Fruit fly (Drosophila melanogaster) whole organism, prepupa: ENCODE data around the gene CG14969.

Experiments
- Blimp-1 ChIP-seq: fragments of 200-800 bp; sonication (Bioruptor generic); optimal IDR thresholded peaks from 3 replicates; lab custom pipeline; 2017; ENCODE audit warnings: missing biosample characterization, missing genetic modification characterization, mild to moderate bottlenecking, moderate library complexity, missing genetic modification reagents
- CG10631 ChIP-seq: fragments of 200-800 bp; sonication (Bioruptor generic); optimal IDR thresholded peaks from 2 replicates; lab custom pipeline; 2016; ENCODE audit warnings: missing biosample characterization, missing genetic modification characterization
- CG10669 ChIP-seq: fragments of 200-800 bp; sonication (Bioruptor generic); optimal IDR thresholded peaks from 3 replicates; lab custom pipeline; 2018; ENCODE audit warnings: missing biosample characterization, mild to moderate bottlenecking, missing genetic modification characterization, moderate library complexity
- CG11762 ChIP-seq: fragments of 200-800 bp; sonication (Bioruptor generic); optimal IDR thresholded peaks from 3 replicates; lab custom pipeline; 2016; ENCODE audit warnings: missing biosample characterization, missing genetic modification characterization; ENCODE audit not compliant: insufficient read depth
- CG11902 ChIP-seq: fragments of 200-800 bp; sonication (Bioruptor generic); optimal IDR thresholded peaks from 3 replicates; lab custom pipeline; 2016; ENCODE audit warnings: missing biosample characterization, missing genetic modification characterization
- CG1621 ChIP-seq: fragments of 200-800 bp; sonication (Bioruptor generic); optimal IDR thresholded peaks from 3 replicates; lab custom pipeline; 2018; ENCODE audit warnings: missing biosample characterization, mild to moderate bottlenecking, missing genetic modification characterization
- CG16779 ChIP-seq: fragments of 200-800 bp; sonication (Bioruptor generic); optimal IDR thresholded peaks from 3 replicates; lab custom pipeline; 2017; ENCODE audit warnings: missing biosample characterization, mild to moderate bottlenecking, missing genetic modification characterization
- CG3032 ChIP-seq: fragments of 200-800 bp; optimal IDR thresholded peaks from 2 replicates; lab custom pipeline; 2019; ENCODE audit warnings: missing biosample characterization, mild to moderate bottlenecking, missing genetic modification characterization, moderate library complexity
- CG31627 ChIP-seq: fragments of 200-800 bp; sonication (Bioruptor generic); optimal IDR thresholded peaks from 3 replicates; lab custom pipeline; 2016; ENCODE audit warnings: missing biosample characterization, missing genetic modification characterization
- CG34406 ChIP-seq: fragments of 200-800 bp; sonication (Bioruptor generic); optimal IDR thresholded peaks from 3 replicates; lab custom pipeline; 2016; ENCODE audit warnings: missing biosample characterization, missing genetic modification characterization
- CG3919 ChIP-seq: fragments of 200-800 bp; sonication (Bioruptor generic); optimal IDR thresholded peaks from 3 replicates; lab custom pipeline; 2016; ENCODE audit warnings: missing biosample characterization, missing genetic modification characterization
- CG4318 ChIP-seq: fragments of 200-800 bp; sonication (Bioruptor generic); optimal IDR thresholded peaks from 3 replicates; lab custom pipeline; 2017; ENCODE audit warnings: missing biosample characterization, mild to moderate bottlenecking, missing genetic modification characterization
- CG6163 ChIP-seq: fragments of 200-800 bp; sonication (Bioruptor generic); IDR thresholded peaks from 3 replicates; pipeline ENCODE4 v1.3.6; 2022; ENCODE audit warnings: missing biosample characterization, missing genetic modification characterization
- CG6276 ChIP-seq: fragments of 200-800 bp; sonication (Bioruptor generic); optimal IDR thresholded peaks from 2 replicates; lab custom pipeline; 2017; ENCODE audit warnings: missing biosample characterization, mild to moderate bottlenecking, missing genetic modification characterization
- CG6792 ChIP-seq: fragments of 200-800 bp; sonication (Bioruptor generic); optimal IDR thresholded peaks from 3 replicates; lab custom pipeline; 2016; ENCODE audit warnings: missing biosample characterization, missing genetic modification characterization
- CG6808 ChIP-seq: fragments of 200-800 bp; sonication (Bioruptor generic); optimal IDR thresholded peaks from 3 replicates; lab custom pipeline; 2017; ENCODE audit warnings: missing biosample characterization, missing genetic modification characterization, mild to moderate bottlenecking, moderate library complexity, missing genetic modification reagents
- CG6854 ChIP-seq: fragments of 200-800 bp; sonication (Bioruptor generic); optimal IDR thresholded peaks from 2 replicates; lab custom pipeline; 2017; ENCODE audit warnings: missing biosample characterization, mild to moderate bottlenecking, missing genetic modification characterization
- CG7368 ChIP-seq: fragments of 200-800 bp; sonication (Bioruptor generic); optimal IDR thresholded peaks from 3 replicates; lab custom pipeline; 2016; ENCODE audit warnings: missing biosample characterization, missing genetic modification characterization
- CG8119 ChIP-seq: fragments of 200-800 bp; sonication (Bioruptor generic); IDR thresholded peaks from 3 replicates; pipeline ENCODE4 v1.3.6; 2022; ENCODE audit warnings: missing biosample characterization, missing genetic modification characterization
- CG8319 ChIP-seq: fragments of 200-800 bp; sonication (Bioruptor generic); optimal IDR thresholded peaks from 3 replicates; lab custom pipeline; 2016; ENCODE audit warnings: missing biosample characterization, missing genetic modification characterization
- CG8632 ChIP-seq: fragments of 200-800 bp; sonication (Bioruptor generic); optimal IDR thresholded peaks from 3 replicates; lab custom pipeline; 2016; ENCODE audit warnings: missing biosample characterization, missing genetic modification characterization
- Eip75B ChIP-seq: fragments of 200-800 bp; sonication (Bioruptor generic); optimal IDR thresholded peaks from 3 replicates; lab custom pipeline; 2016; ENCODE audit warnings: missing biosample characterization, missing genetic modification characterization
- Eip78C ChIP-seq: fragments of 200-800 bp; sonication (Bioruptor generic); peaks from one replicate; lab custom pipeline; 2016; ENCODE audit warnings: missing biosample characterization, missing genetic modification characterization
- Ets21C ChIP-seq: fragments of 200-800 bp; sonication (Bioruptor generic); optimal IDR thresholded peaks from 3 replicates; lab custom pipeline; 2016; ENCODE audit warnings: missing biosample characterization, missing genetic modification characterization
- Ets96B ChIP-seq: fragments of 200-800 bp; optimal IDR thresholded peaks from 2 replicates; lab custom pipeline; 2019; ENCODE audit warnings: missing biosample characterization, mild to moderate bottlenecking, missing genetic modification characterization, moderate library complexity
- Gug ChIP-seq: fragments of 200-800 bp; sonication (Bioruptor generic); IDR thresholded peaks from 2 replicates; pipeline ENCODE4 v1.3.6; 2022; ENCODE audit warnings: missing biosample characterization, missing genetic modification characterization
- Hr38 ChIP-seq: sonication (Bioruptor generic); optimal IDR thresholded peaks from 2 replicates; lab custom pipeline; 2016; ENCODE audit warnings: missing biosample characterization, missing genetic modification characterization
- Hr39 ChIP-seq: fragments of 200-800 bp; sonication (Bioruptor generic); optimal IDR thresholded peaks from 2 replicates; lab custom pipeline; 2016; ENCODE audit warnings: missing biosample characterization, missing genetic modification characterization
- Hr4 ChIP-seq: fragments of 200-800 bp; sonication (Bioruptor generic); optimal IDR thresholded peaks from 3 replicates; lab custom pipeline; 2016; ENCODE audit warnings: missing biosample characterization, missing genetic modification characterization
- Met ChIP-seq: fragments of 200-800 bp; sonication (Bioruptor generic); optimal IDR thresholded peaks from 3 replicates; lab custom pipeline; 2016; ENCODE audit warnings: missing biosample characterization, missing genetic modification characterization
- OdsH ChIP-seq: fragments of 200-800 bp; sonication (Bioruptor generic); optimal IDR thresholded peaks from 3 replicates; lab custom pipeline; 2016; ENCODE audit warnings: missing biosample characterization, missing genetic modification characterization
- Smox ChIP-seq: fragments of 200-800 bp; sonication (Bioruptor generic); optimal IDR thresholded peaks from 3 replicates; lab custom pipeline; 2016; ENCODE audit warnings: missing biosample characterization, missing genetic modification characterization
- Sox102F ChIP-seq: fragments of 200-800 bp; sonication (Bioruptor generic); optimal IDR thresholded peaks from 2 replicates; lab custom pipeline; 2016; ENCODE audit warnings: missing biosample characterization, mild to moderate bottlenecking, missing genetic modification characterization
- Sox14 ChIP-seq: fragments of 200-800 bp; sonication (Bioruptor generic); optimal IDR thresholded peaks from 3 replicates; lab custom pipeline; 2016; ENCODE audit warnings: missing biosample characterization, missing genetic modification characterization
- Sox15 ChIP-seq: fragments of 200-800 bp; sonication (Bioruptor generic); optimal IDR thresholded peaks from 3 replicates; lab custom pipeline; 2016; ENCODE audit warnings: missing biosample characterization, missing genetic modification characterization
- achi ChIP-seq: fragments of 200-800 bp; sonication (Bioruptor generic); optimal IDR thresholded peaks from 3 replicates; lab custom pipeline; 2016; ENCODE audit warnings: missing biosample characterization, missing genetic modification characterization
- acj6 ChIP-seq: fragments of 200-800 bp; sonication (Bioruptor generic); optimal IDR thresholded peaks from 3 replicates; lab custom pipeline; 2016; ENCODE audit warnings: missing biosample characterization, missing genetic modification characterization
- dac ChIP-seq: fragments of 200-800 bp; sonication (Bioruptor generic); optimal IDR thresholded peaks from 2 replicates; lab custom pipeline; 2017; ENCODE audit warnings: missing biosample characterization, mild to moderate bottlenecking, missing genetic modification characterization
- eg ChIP-seq: fragments of 200-800 bp; sonication (Bioruptor generic); IDR thresholded peaks from 3 replicates; pipeline ENCODE4 v1.3.6; 2022; ENCODE audit warnings: missing biosample characterization, missing genetic modification characterization
- esn ChIP-seq: fragments of 200-800 bp; sonication (Bioruptor generic); optimal IDR thresholded peaks from 2 replicates; lab custom pipeline; 2016; ENCODE audit warnings: missing biosample characterization, mild to moderate bottlenecking, missing genetic modification characterization, moderate library complexity
- fkh ChIP-seq: fragments of 200-800 bp; sonication (Bioruptor generic); optimal IDR thresholded peaks from 3 replicates; lab custom pipeline; 2017; ENCODE audit warnings: missing biosample characterization, mild to moderate bottlenecking, missing genetic modification characterization, moderate library complexity
- lz ChIP-seq: fragments of 200-800 bp; sonication (Bioruptor generic); optimal IDR thresholded peaks from 3 replicates; lab custom pipeline; 2016; ENCODE audit warnings: missing biosample characterization, missing genetic modification characterization
- net ChIP-seq: fragments of 200-800 bp; sonication (Bioruptor generic); optimal IDR thresholded peaks from 3 replicates; lab custom pipeline; 2016; ENCODE audit warnings: missing biosample characterization, missing genetic modification characterization
- salr ChIP-seq, 2 experiments: fragments of 200-800 bp; sonication (Bioruptor generic); optimal IDR thresholded peaks; 3 replicates each; lab custom pipeline; 2016 to 2018; ENCODE audit warnings: missing biosample characterization in 2 of 2, missing genetic modification characterization in 2 of 2, mild to moderate bottlenecking in 1 of 2
- spab ChIP-seq: fragments of 200-800 bp; sonication (Bioruptor generic); optimal IDR thresholded peaks from 2 replicates; lab custom pipeline; 2017; ENCODE audit warnings: missing biosample characterization, mild to moderate bottlenecking, missing genetic modification characterization, missing genetic modification reagents
- ss ChIP-seq, 2 experiments: fragments of 200-800 bp; sonication (Bioruptor generic); optimal IDR thresholded peaks; 2 replicates in 1 of 2; 3 replicates in 1 of 2; lab custom pipeline; 2017 to 2018; ENCODE audit warnings: mild to moderate bottlenecking in 2 of 2, missing biosample characterization in 2 of 2, missing genetic modification characterization in 2 of 2, moderate library complexity in 1 of 2
- topi ChIP-seq: fragments of 200-800 bp; sonication (Bioruptor generic); optimal IDR thresholded peaks from 3 replicates; lab custom pipeline; 2016; ENCODE audit warnings: missing biosample characterization, missing genetic modification characterization
- vri ChIP-seq: fragments of 200-800 bp; sonication (Bioruptor generic); optimal IDR thresholded peaks from 3 replicates; lab custom pipeline; 2016; ENCODE audit warnings: missing biosample characterization, mild to moderate bottlenecking, missing genetic modification characterization

Gene CG14969

dm6 chr3L:3349825-3350123, 15.0 kb upstream of the CG14969 start:
- no peak for TF ChIP-seq spab (GFP tag; lab: Kevin White, UChicago)
- TF ChIP-seq Hr4 (GFP tag; lab: Kevin White, UChicago), result no peak
- no peak for TF ChIP-seq CG6163 (GFP tag; lab: Robert Waterston, UW)
- no peak for TF ChIP-seq CG11762
- no peak for TF ChIP-seq CG7368 (GFP tag; lab: Kevin White, UChicago)
- no peak for TF ChIP-seq CG6792 (GFP tag; lab: Kevin White, UChicago)
- no peak for TF ChIP-seq CG8632
- no peak for TF ChIP-seq CG8319 (GFP tag; lab: Kevin White, UChicago)
- TF ChIP-seq CG10669 (GFP tag; lab: Kevin White, UChicago), result no peak
- no peak for TF ChIP-seq eg (GFP tag; lab: Robert Waterston, UW)
- TF ChIP-seq, all 60 proteins: peak for 0

- TF ChIP-seq dac (no peak), acj6 (GFP tag; lab: Kevin White, UChicago) (no peak), Eip78C (GFP tag; lab: Kevin White, UChicago) (no peak), salr (GFP tag; optimal IDR thresholded peaks at IDR 0.05; lab: Kevin White, UChicago) (no peak), Eip75B (no peak), CG6808 (peak; percentile 6), spab (GFP tag; lab: Kevin White, UChicago) (no peak), Met (no peak), CG31627 (GFP tag; lab: Kevin White, UChicago) (no peak), lz (no peak), Sox14 (GFP tag; lab: Kevin White, UChicago) (no peak), fkh (GFP tag; lab: Kevin White, UChicago) (peak; percentile 31), CG7368 (GFP tag; lab: Kevin White, UChicago) (no peak), Ets96B (tag; lab: Kevin White, UChicago) (no peak), CG16779 (tag; lab: Kevin White, UChicago) (no peak), achi (GFP tag; lab: Kevin White, UChicago) (no peak), vri (GFP tag; lab: Kevin White, UChicago) (peak; percentile 70), Blimp-1 (GFP tag; lab: Kevin White, UChicago) (no peak), ss (GFP tag; optimal IDR thresholded peaks at IDR 0.05; lab: Kevin White, UChicago) (no peak), CG6276 (no peak), CG3919 (GFP tag; lab: Kevin White, UChicago) (no peak), Sox15 (GFP tag; lab: Kevin White, UChicago) (no peak), CG6854 (GFP tag; lab: Kevin White, UChicago) (no peak), Smox (no peak), CG10631 (no peak), CG6792 (GFP tag; lab: Kevin White, UChicago) (no peak), Hr38 (no peak), Gug (GFP tag; lab: Robert Waterston, UW) (no peak), CG8319 (GFP tag; lab: Kevin White, UChicago) (no peak), CG6163 (GFP tag; lab: Robert Waterston, UW) (no peak), Sox102F (GFP tag; lab: Kevin White, UChicago) (no peak), Ets21C (no peak), Hr4 (GFP tag; lab: Kevin White, UChicago) (no peak), Hr39 (GFP tag; lab: Kevin White, UChicago) (no peak), eg (GFP tag; lab: Robert Waterston, UW) (peak; percentile 36; the same call in 1 of the 3 replicates), OdsH (no peak), CG4318 (no peak), CG1621 (tag; lab: Kevin White, UChicago) (no peak), CG11902 (GFP tag; lab: Kevin White, UChicago) (no peak), CG8119 (GFP tag; lab: Robert Waterston, UW) (no peak), topi (GFP tag; lab: Kevin White, UChicago) (no peak), CG34406 (no peak), CG3032 (tag; lab: Kevin White, UChicago) (no peak), net (peak; percentile 16), esn (GFP tag; lab: Kevin White, UChicago) (no peak)
Measured at dm6 chr3L:3348956-3349824, 14.4 kb upstream of the CG14969 start.
